Fruit fly (Drosophila melanogaster) whole organism, embryonic: ENCODE measurements around the gene Abca3.
A peak's percentile ranks its signal among the peaks of the same experiment; 100 is the strongest.

Experiments
- Adf1 ChIP-seq: fragments of 200-800 bp; sonication (Bioruptor generic); IDR thresholded peaks from 2 replicates; pipeline ENCODE4 v1.3.6; 2022; ENCODE audit warnings: missing biosample characterization, missing genetic modification characterization
- Bteb2 ChIP-seq: fragments of 200-800 bp; sonication (Bioruptor generic); optimal IDR thresholded peaks from 2 replicates; lab custom pipeline; 2016; ENCODE audit warnings: missing biosample characterization, missing genetic modification characterization
- CG11560 ChIP-seq: fragments of 200-800 bp; sonication (Bioruptor generic); IDR thresholded peaks from 3 replicates; pipeline ENCODE4 v1.3.6; 2022; ENCODE audit warnings: missing biosample characterization, missing genetic modification characterization
- CG12104 ChIP-seq: fragments of 200-800 bp; sonication (Bioruptor generic); optimal IDR thresholded peaks from 3 replicates; lab custom pipeline; 2016; ENCODE audit warnings: missing biosample characterization, missing genetic modification characterization
- CG12942 ChIP-seq: fragments of 200-800 bp; sonication (Bioruptor generic); optimal IDR thresholded peaks from 3 replicates; lab custom pipeline; 2016; ENCODE audit warnings: missing biosample characterization, missing genetic modification characterization
- CG13296 ChIP-seq: fragments of 200-800 bp; sonication (Bioruptor generic); optimal IDR thresholded peaks from 3 replicates; lab custom pipeline; 2018; ENCODE audit warnings: missing biosample characterization, mild to moderate bottlenecking, missing genetic modification characterization
- CG14667 ChIP-seq: fragments of 200-800 bp; sonication (Bioruptor generic); IDR thresholded peaks from 2 replicates; pipeline ENCODE4 v1.3.6; 2022; ENCODE audit warnings: missing biosample characterization, missing genetic modification characterization
- CG14965 ChIP-seq: fragments of 200-800 bp; sonication (Bioruptor generic); optimal IDR thresholded peaks from 2 replicates; lab custom pipeline; 2016; ENCODE audit warnings: missing biosample characterization, missing genetic modification characterization, borderline replicate concordance
- CG1647 ChIP-seq: fragments of 200-800 bp; sonication (Bioruptor generic); optimal IDR thresholded peaks from 3 replicates; lab custom pipeline; 2016; ENCODE audit warnings: missing biosample characterization, missing genetic modification characterization
- CG16815 ChIP-seq: fragments of 200-800 bp; sonication (Bioruptor generic); optimal IDR thresholded peaks from 3 replicates; lab custom pipeline; 2017; ENCODE audit warnings: missing biosample characterization, mild to moderate bottlenecking, missing genetic modification characterization
- CG17361 ChIP-seq: fragments of 200-800 bp; sonication (Bioruptor generic); IDR thresholded peaks from 3 replicates; pipeline ENCODE4 v1.3.6; 2022; ENCODE audit warnings: missing biosample characterization, missing genetic modification characterization
- CG1832 ChIP-seq: fragments of 200-800 bp; sonication (Bioruptor generic); optimal IDR thresholded peaks from 2 replicates; lab custom pipeline; 2017; ENCODE audit warnings: missing biosample characterization, mild to moderate bottlenecking, missing genetic modification characterization, inconsistent platforms
- CG18599 ChIP-seq: fragments of 200-800 bp; sonication (Bioruptor generic); optimal IDR thresholded peaks from 3 replicates; lab custom pipeline; 2017; ENCODE audit warnings: missing biosample characterization, missing genetic modification characterization, mild to moderate bottlenecking, moderate library complexity, missing genetic modification reagents
- CG18619 ChIP-seq: fragments of 200-800 bp; sonication (Bioruptor generic); optimal IDR thresholded peaks from 3 replicates; lab custom pipeline; 2017; ENCODE audit warnings: missing biosample characterization, mild to moderate bottlenecking, missing genetic modification characterization
- CG3065 ChIP-seq: fragments of 200-800 bp; sonication (Bioruptor generic); optimal IDR thresholded peaks from 2 replicates; lab custom pipeline; 2016; ENCODE audit warnings: missing biosample characterization, missing genetic modification characterization
- CG3407 ChIP-seq: fragments of 200-800 bp; sonication (Bioruptor generic); optimal IDR thresholded peaks from 2 replicates; lab custom pipeline; 2018; ENCODE audit warnings: missing biosample characterization, mild to moderate bottlenecking, missing genetic modification characterization
- CG6175 ChIP-seq: fragments of 200-800 bp; sonication (Bioruptor generic); IDR thresholded peaks from 3 replicates; pipeline ENCODE4 v1.3.6; 2022; ENCODE audit warnings: missing biosample characterization, missing genetic modification characterization
- CG6654 ChIP-seq: fragments of 200-800 bp; sonication (Bioruptor generic); optimal IDR thresholded peaks from 2 replicates; lab custom pipeline; 2017; ENCODE audit warnings: missing biosample characterization, mild to moderate bottlenecking, missing genetic modification characterization
- Chrac-16 ChIP-seq: fragments of 200-800 bp; sonication (Bioruptor generic); optimal IDR thresholded peaks from 3 replicates; lab custom pipeline; 2016; ENCODE audit warnings: missing biosample characterization, missing genetic modification characterization
- CoRest ChIP-seq: fragments of 200-800 bp; sonication (Bioruptor generic); optimal IDR thresholded peaks from 3 replicates; lab custom pipeline; 2018; ENCODE audit warnings: missing biosample characterization, mild to moderate bottlenecking, missing genetic modification characterization, moderate library complexity
- D ChIP-seq, 2 experiments: fragments of 200-800 bp in 1 of 2; fragments of >200 bp in 1 of 2; sonication (Bioruptor generic) in 1 of 2; optimal IDR thresholded peaks; 2 replicates in 1 of 2; 3 replicates in 1 of 2; lab custom pipeline; 2017; ENCODE audit warnings: mild to moderate bottlenecking in 1 of 2, missing biosample characterization in 1 of 2, missing genetic modification characterization in 1 of 2, missing genetic modification reagents in 1 of 2
- D19B ChIP-seq: fragments of 200-800 bp; sonication (Bioruptor generic); optimal IDR thresholded peaks from 2 replicates; lab custom pipeline; 2017; ENCODE audit warnings: missing biosample characterization, mild to moderate bottlenecking, missing genetic modification characterization
- Dref ChIP-seq: fragments of 200-800 bp; sonication (Bioruptor generic); IDR thresholded peaks from 2 replicates; pipeline ENCODE4 v1.3.6; 2022; ENCODE audit warnings: missing biosample characterization, missing genetic modification characterization
- Ets97D ChIP-seq: fragments of 200-800 bp; sonication (Bioruptor generic); optimal IDR thresholded peaks from 3 replicates; lab custom pipeline; 2016; ENCODE audit warnings: missing biosample characterization, missing genetic modification characterization
- Hr39 ChIP-seq: fragments of >200 bp; optimal IDR thresholded peaks from 2 replicates; lab custom pipeline; 2017
- Optix ChIP-seq: fragments of 200-800 bp; sonication (Bioruptor generic); IDR thresholded peaks from 3 replicates; pipeline ENCODE4 v1.3.6; 2022; ENCODE audit warnings: missing biosample characterization, missing genetic modification characterization
- Sin3A ChIP-seq: fragments of >200 bp; optimal IDR thresholded peaks from 2 replicates; lab custom pipeline; 2018
- Stat92E ChIP-seq, 3 experiments: fragments of >200 bp in 2 of 3; fragments of 200-800 bp in 1 of 3; sonication (Bioruptor generic) in 1 of 3; optimal IDR thresholded peaks; 2 replicates each; lab custom pipeline; 2017 to 2019; ENCODE audit warnings: missing biosample characterization in 3 of 3, missing genetic modification characterization in 3 of 3, mild to moderate bottlenecking in 1 of 3, moderate library complexity in 1 of 3
- TFAM ChIP-seq: fragments of 200-800 bp; sonication (Bioruptor generic); optimal IDR thresholded peaks from 2 replicates; lab custom pipeline; 2017; ENCODE audit warnings: missing biosample characterization, missing genetic modification characterization, inconsistent platforms
- Taf1 ChIP-seq: fragments of 200-800 bp; sonication (Bioruptor generic); IDR thresholded peaks from 2 replicates; pipeline ENCODE4 v1.3.6; 2022; ENCODE audit warnings: missing biosample characterization, missing genetic modification characterization
- Vsx1 ChIP-seq: fragments of 200-800 bp; sonication (Bioruptor generic); optimal IDR thresholded peaks from 2 replicates; lab custom pipeline; 2017; ENCODE audit warnings: missing biosample characterization, mild to moderate bottlenecking, missing genetic modification characterization, missing genetic modification reagents
- ato ChIP-seq: fragments of 200-800 bp; sonication (Bioruptor generic); IDR thresholded peaks from 2 replicates; pipeline ENCODE4 v1.3.6; 2022; ENCODE audit warnings: missing biosample characterization, missing genetic modification characterization; ENCODE audit not compliant: partially characterized antibody
- az2 ChIP-seq: fragments of 200-800 bp; sonication (Bioruptor generic); optimal IDR thresholded peaks from 3 replicates; lab custom pipeline; 2016; ENCODE audit warnings: missing biosample characterization, missing genetic modification characterization
- bowl ChIP-seq: fragments of 200-800 bp; sonication (Bioruptor generic); IDR thresholded peaks from 2 replicates; pipeline ENCODE4 v1.3.6; 2022; ENCODE audit warnings: missing biosample characterization, missing genetic modification characterization
- cad ChIP-seq: fragments of >200 bp; optimal IDR thresholded peaks from 2 replicates; lab custom pipeline; 2017; ENCODE audit warnings: missing biosample characterization, missing genetic modification characterization
- crol ChIP-seq: fragments of 200-800 bp; sonication (Bioruptor generic); IDR thresholded peaks from 2 replicates; pipeline ENCODE4 v1.3.6; 2022; ENCODE audit warnings: missing biosample characterization, missing genetic modification characterization
- disco-r ChIP-seq: fragments of 200-800 bp; sonication (Bioruptor generic); optimal IDR thresholded peaks from 2 replicates; lab custom pipeline; 2016; ENCODE audit warnings: missing biosample characterization, missing genetic modification characterization
- exex ChIP-seq: fragments of 200-800 bp; sonication (Bioruptor generic); optimal IDR thresholded peaks from 4 replicates; lab custom pipeline; 2018; ENCODE audit warnings: missing biosample characterization, mild to moderate bottlenecking, missing genetic modification characterization, moderate library complexity
- gce ChIP-seq: fragments of 200-800 bp; sonication (Bioruptor generic); IDR thresholded peaks from 3 replicates; pipeline ENCODE4 v1.3.6; 2022; ENCODE audit warnings: missing biosample characterization, missing genetic modification characterization
- ham ChIP-seq: fragments of 200-800 bp; sonication (Bioruptor generic); IDR thresholded peaks from 2 replicates; pipeline ENCODE4 v1.3.6; 2022; ENCODE audit warnings: missing biosample characterization, missing genetic modification characterization
- insv ChIP-seq, 2 experiments: fragments of 200-800 bp; sonication (Bioruptor generic); optimal IDR thresholded peaks; 3 replicates each; lab custom pipeline; 2016 to 2018; ENCODE audit warnings: missing biosample characterization in 2 of 2, missing genetic modification characterization in 2 of 2
- lbe ChIP-seq: fragments of 200-800 bp; sonication (Bioruptor generic); optimal IDR thresholded peaks from 2 replicates; lab custom pipeline; 2016; ENCODE audit warnings: missing biosample characterization, mild to moderate bottlenecking, missing genetic modification characterization
- mam ChIP-seq: fragments of 200-800 bp; sonication (Bioruptor generic); optimal IDR thresholded peaks from 3 replicates; lab custom pipeline; 2016; ENCODE audit warnings: missing biosample characterization, missing genetic modification characterization
- nom ChIP-seq: fragments of 200-800 bp; sonication (Bioruptor generic); optimal IDR thresholded peaks from 2 replicates; lab custom pipeline; 2017; ENCODE audit warnings: missing biosample characterization, missing genetic modification characterization, mild to moderate bottlenecking, moderate library complexity, missing genetic modification reagents
- org-1 ChIP-seq: fragments of 200-800 bp; sonication (Bioruptor generic); optimal IDR thresholded peaks from 2 replicates; lab custom pipeline; 2017; ENCODE audit warnings: missing biosample characterization, missing genetic modification characterization
- pnt ChIP-seq: fragments of 200-800 bp; sonication (Bioruptor generic); optimal IDR thresholded peaks from 3 replicates; lab custom pipeline; 2016; ENCODE audit warnings: missing biosample characterization, missing genetic modification characterization
- pum ChIP-seq: fragments of 200-800 bp; sonication (Bioruptor generic); optimal IDR thresholded peaks from 2 replicates; lab custom pipeline; 2016; ENCODE audit warnings: missing biosample characterization, missing genetic modification characterization
- schlank ChIP-seq: fragments of 200-800 bp; sonication (Bioruptor generic); optimal IDR thresholded peaks from 2 replicates; lab custom pipeline; 2018; ENCODE audit warnings: missing biosample characterization, mild to moderate bottlenecking, missing genetic modification characterization
- sens ChIP-seq: fragments of 200-800 bp; sonication (Bioruptor generic); peaks from one replicate; lab custom pipeline; 2016; ENCODE audit warnings: missing biosample characterization, missing genetic modification characterization
- slbo ChIP-seq: fragments of 200-800 bp; sonication (Bioruptor generic); IDR thresholded peaks from 2 replicates; pipeline ENCODE4 v1.3.6; 2022; ENCODE audit warnings: missing biosample characterization, missing genetic modification characterization
- slou ChIP-seq: fragments of 200-800 bp; sonication (Bioruptor generic); optimal IDR thresholded peaks from 3 replicates; lab custom pipeline; 2016; ENCODE audit warnings: missing biosample characterization, missing genetic modification characterization

Abca3 gene

DNA sequence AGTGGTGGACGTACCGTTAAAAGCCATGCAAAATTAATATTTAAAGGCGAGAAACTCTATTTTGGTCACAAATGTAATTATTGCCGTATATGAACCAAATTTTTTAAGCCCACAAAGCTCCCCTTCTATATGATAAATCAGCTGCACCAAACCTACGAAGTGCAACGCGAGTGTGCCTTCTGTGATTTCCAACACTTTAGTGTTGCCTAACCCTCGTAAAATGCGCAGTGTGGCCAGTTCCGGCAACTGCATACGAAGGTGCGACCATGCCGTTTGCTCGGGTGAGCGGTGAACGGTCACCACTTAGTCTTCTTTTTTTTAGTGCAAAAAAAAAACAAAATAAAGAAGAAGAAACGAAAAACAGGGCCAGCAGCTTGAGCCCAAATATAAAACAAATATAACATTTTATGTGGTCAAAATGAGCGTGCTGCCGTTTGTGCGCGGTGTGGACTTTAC is 33.0 kb upstream of the Abca3 start, which contains the start of the genes tty and fliI (continued):
- TF ChIP-seq CG14965 (GFP tag; lab: Kevin White, UChicago), result no peak
- TF ChIP-seq cad (GFP tag; lab: Kevin White, UChicago), result no peak
- TF ChIP-seq ham (GFP tag; lab: Robert Waterston, UW), result peak; percentile 67; the same call in 1 of the 2 replicates
- TF ChIP-seq D19B (GFP tag; lab: Kevin White, UChicago), result peak; percentile 66
- TF ChIP-seq az2, result peak; percentile 80
- TF ChIP-seq Sin3A (lab: Kevin White, UChicago), result peak; percentile 73
- peak; percentile 92 for TF ChIP-seq mam (GFP tag; lab: Kevin White, UChicago)
- no peak for TF ChIP-seq Hr39
- TF ChIP-seq disco-r (GFP tag; lab: Kevin White, UChicago), result peak; percentile 74
- peak; percentile 81 for TF ChIP-seq CG12942 (GFP tag; lab: Kevin White, UChicago)
- TF ChIP-seq CG14667 (GFP tag; lab: Robert Waterston, UW), result peak; percentile 87
- TF ChIP-seq slou (GFP tag; lab: Kevin White, UChicago), result peak; percentile 35
- no peak for TF ChIP-seq D (optimal IDR thresholded peaks at IDR 0.05; lab: Kevin White, UChicago)
- TF ChIP-seq D (GFP tag; optimal IDR thresholded peaks at IDR 0.05; lab: Kevin White, UChicago), result peak; percentile 48
- TF ChIP-seq CG18599, result peak; percentile 86
- TF ChIP-seq CG6654 (GFP tag; lab: Kevin White, UChicago), result peak; percentile 36
- peak; percentile 63 for TF ChIP-seq CG3065 (GFP tag; lab: Kevin White, UChicago)
- TF ChIP-seq slbo (GFP tag; lab: Robert Waterston, UW), result peak; percentile 95
- peak; percentile 52; the same call in 1 of the 2 replicates for TF ChIP-seq crol (GFP tag; lab: Robert Waterston, UW)
- TF ChIP-seq lbe (GFP tag; lab: Kevin White, UChicago), result peak; percentile 67
- no peak for TF ChIP-seq ato (GFP tag; lab: Robert Waterston, UW)
- no peak for TF ChIP-seq CG1832 (GFP tag; lab: Kevin White, UChicago)
- peak; percentile 54 for TF ChIP-seq org-1 (GFP tag; lab: Kevin White, UChicago)
- peak; percentile 80 for TF ChIP-seq CG17361 (GFP tag; lab: Robert Waterston, UW)
- TF ChIP-seq Bteb2 (GFP tag; lab: Kevin White, UChicago), result peak; percentile 56
- peak; percentile 72 for TF ChIP-seq CG12104
- TF ChIP-seq TFAM (GFP tag; lab: Kevin White, UChicago), result no peak
- peak; percentile 53 for TF ChIP-seq CG13296 (GFP tag; lab: Kevin White, UChicago)
- peak; percentile 46 for TF ChIP-seq Dref (GFP tag; lab: Robert Waterston, UW)
- peak; percentile 86 for TF ChIP-seq pum (GFP tag; lab: Kevin White, UChicago)
- peak; percentile 73 for TF ChIP-seq CG6175 (GFP tag; lab: Robert Waterston, UW)
- peak; percentile 67 for TF ChIP-seq CG18619 (GFP tag; lab: Kevin White, UChicago)
- TF ChIP-seq exex, result no peak
- peak; percentile 72 for TF ChIP-seq CG1647
- peak; percentile 66 for TF ChIP-seq CG3407
- peak; percentile 82 for TF ChIP-seq CG16815 (GFP tag; lab: Kevin White, UChicago)
- peak; percentile 98 for TF ChIP-seq nom (GFP tag; lab: Kevin White, UChicago)
- TF ChIP-seq pnt (GFP tag; lab: Kevin White, UChicago), result peak; percentile 82
- peak; percentile 74 for TF ChIP-seq Vsx1 (GFP tag; lab: Kevin White, UChicago)
- TF ChIP-seq Taf1, result peak; percentile 84
- peak; percentile 54 for TF ChIP-seq schlank
- TF ChIP-seq Ets97D (GFP tag; lab: Kevin White, UChicago), result peak; percentile 86
- peak; percentile 72 for TF ChIP-seq bowl (GFP tag; lab: Robert Waterston, UW)
- peak; percentile 75; the same call in 2 of the 3 replicates for TF ChIP-seq CG11560 (tag; lab: Robert Waterston, UW)
- TF ChIP-seq Chrac-16 (GFP tag; lab: Kevin White, UChicago), result peak; percentile 73
- peak in 1 of 3 experiments; percentile 43 for TF ChIP-seq Stat92E (GFP tag; optimal IDR thresholded peaks at IDR 0.05; lab: Kevin White, UChicago)
- TF ChIP-seq insv (GFP tag; optimal IDR thresholded peaks at IDR 0.05; lab: Kevin White, UChicago), result no peak
- peak; percentile 49 for TF ChIP-seq Adf1
- peak; percentile 80 for TF ChIP-seq gce (GFP tag; lab: Robert Waterston, UW)
- peak; percentile 92 for TF ChIP-seq Optix (GFP tag; lab: Robert Waterston, UW)
- peak; percentile 80 for TF ChIP-seq CoRest (tag; lab: Kevin White, UChicago)
- TF ChIP-seq sens (GFP tag; lab: Kevin White, UChicago), result peak; percentile 97
